Fruit fly (Drosophila melanogaster) Kc167 (cell line): ENCODE results near the gene CG13407.

Source experiments
- Sin3A ChIP-seq: fragments of >200 bp; optimal IDR thresholded peaks from 2 replicates; lab custom pipeline; 2018; ENCODE audit warnings: missing external identifiers
- insv ChIP-seq: fragments of >200 bp; optimal IDR thresholded peaks from 3 replicates; lab custom pipeline; 2018; ENCODE audit warnings: missing external identifiers
- psq ChIP-seq: fragments of >200 bp; optimal IDR thresholded peaks from 2 replicates; lab custom pipeline; 2017; ENCODE audit warnings: missing external identifiers

DNA sequence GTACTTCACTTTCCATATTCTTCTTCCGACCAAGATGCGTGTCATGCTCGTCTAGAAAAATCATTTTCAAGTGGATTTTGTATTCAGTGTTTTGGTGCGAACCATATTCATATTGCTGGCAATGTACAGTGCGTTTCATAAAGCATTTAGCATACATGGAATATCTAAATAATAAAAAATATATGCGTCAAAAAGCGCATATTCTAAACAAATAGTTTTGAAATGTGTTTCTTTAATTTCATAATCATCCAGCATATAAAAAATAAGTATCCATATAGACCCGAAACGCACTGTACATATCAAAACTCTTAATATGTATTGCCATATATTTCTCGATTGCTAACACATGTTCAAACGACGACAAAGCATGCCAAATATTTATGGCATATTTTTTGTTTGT, 18.0 kb downstream of the CG13407 start:
- TF ChIP-seq Sin3A (lab: Kevin White, UChicago) (no peak), insv (no peak), psq (lab: Kevin White, UChicago) (no peak)
